Worm (Caenorhabditis elegans): Measurements from ENCODE around the gene F22E5.1.

DNA sequence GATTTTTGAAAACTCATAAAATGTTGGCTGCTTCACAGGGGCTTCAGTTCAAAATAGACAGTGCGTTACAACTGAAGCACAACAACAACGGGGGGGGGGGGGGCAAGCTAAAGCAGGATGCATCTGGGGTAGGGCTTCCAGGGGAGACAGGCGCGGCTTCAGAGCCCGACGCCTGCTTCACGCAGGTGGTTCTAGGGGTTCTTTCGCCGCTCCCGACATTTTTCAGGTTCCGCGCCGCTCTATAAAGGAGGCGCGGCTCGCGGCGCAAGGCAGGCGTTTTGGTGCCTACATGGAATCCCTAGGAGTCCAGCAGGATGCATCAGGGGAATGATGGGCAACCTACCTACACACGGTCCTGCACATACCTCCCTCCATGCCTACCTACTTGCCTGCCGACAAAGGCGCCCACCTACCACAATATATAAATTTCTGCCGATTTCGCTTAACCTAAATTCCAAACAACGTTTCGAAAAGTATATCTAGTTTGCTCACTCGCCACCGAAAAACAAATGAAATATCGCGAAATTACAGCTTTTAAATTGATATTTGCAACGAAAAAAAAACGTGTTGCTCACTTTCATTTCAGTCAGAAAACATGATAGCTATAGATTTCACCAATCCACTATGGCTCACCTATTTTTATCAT is 46.3 kb upstream of the F22E5.1 start, which contains the start of gene sri-71:
- TF ChIP-seq nhr-77 (tag; optimal IDR thresholded peaks at IDR 0.05) (no peak), ama-1 (optimal IDR thresholded peaks at IDR 0.05) (no peak), elt-2 (tag; optimal IDR thresholded peaks at IDR 0.05) (no peak), elt-1 (tag; optimal IDR thresholded peaks at IDR 0.05) (no peak), ceh-82 (tag; optimal IDR thresholded peaks at IDR 0.05) (no peak), snpc-4 (tag; optimal IDR thresholded peaks at IDR 0.05) (no peak), nhr-67 (tag; optimal IDR thresholded peaks at IDR 0.05) (no peak), pha-4 (tag; optimal IDR thresholded peaks at IDR 0.05) (no peak), sea-2 (GFP tag; optimal IDR thresholded peaks at IDR 0.05) (no peak), tbx-2 (tag; optimal IDR thresholded peaks at IDR 0.05) (no peak), unc-62 (GFP tag; optimal IDR thresholded peaks at IDR 0.05) (no peak), nhr-12 (tag; optimal IDR thresholded peaks at IDR 0.05) (no peak)
